Fruit fly (Drosophila melanogaster) whole organism, prepupa: ENCODE measurements around the gene Mst89B.
A peak's percentile ranks its signal among the peaks of the same experiment; 100 is the strongest.

Source experiments
- CG10631 ChIP-seq: fragments of 200-800 bp; sonication (Bioruptor generic); optimal IDR thresholded peaks from 2 replicates; lab custom pipeline; 2016; ENCODE audit warnings: missing biosample characterization, missing genetic modification characterization
- CG10669 ChIP-seq: fragments of 200-800 bp; sonication (Bioruptor generic); optimal IDR thresholded peaks from 3 replicates; lab custom pipeline; 2018; ENCODE audit warnings: missing biosample characterization, mild to moderate bottlenecking, missing genetic modification characterization, moderate library complexity
- CG11294 ChIP-seq: fragments of 200-800 bp; sonication (Bioruptor generic); IDR thresholded peaks from 2 replicates; pipeline ENCODE4 v1.3.6; 2022; ENCODE audit warnings: missing biosample characterization, missing genetic modification characterization
- CG11762 ChIP-seq: fragments of 200-800 bp; sonication (Bioruptor generic); optimal IDR thresholded peaks from 3 replicates; lab custom pipeline; 2016; ENCODE audit warnings: missing biosample characterization, missing genetic modification characterization; ENCODE audit not compliant: insufficient read depth
- CG11902 ChIP-seq: fragments of 200-800 bp; sonication (Bioruptor generic); optimal IDR thresholded peaks from 3 replicates; lab custom pipeline; 2016; ENCODE audit warnings: missing biosample characterization, missing genetic modification characterization
- CG15336 ChIP-seq: fragments of 200-800 bp; sonication (Bioruptor generic); IDR thresholded peaks from 2 replicates; pipeline ENCODE4 v1.3.6; 2022; ENCODE audit warnings: missing biosample characterization, missing genetic modification characterization
- CG16779 ChIP-seq: fragments of 200-800 bp; sonication (Bioruptor generic); optimal IDR thresholded peaks from 3 replicates; lab custom pipeline; 2017; ENCODE audit warnings: missing biosample characterization, mild to moderate bottlenecking, missing genetic modification characterization
- CG3032 ChIP-seq: fragments of 200-800 bp; optimal IDR thresholded peaks from 2 replicates; lab custom pipeline; 2019; ENCODE audit warnings: missing biosample characterization, mild to moderate bottlenecking, missing genetic modification characterization, moderate library complexity
- CG31627 ChIP-seq: fragments of 200-800 bp; sonication (Bioruptor generic); optimal IDR thresholded peaks from 3 replicates; lab custom pipeline; 2016; ENCODE audit warnings: missing biosample characterization, missing genetic modification characterization
- CG34406 ChIP-seq: fragments of 200-800 bp; sonication (Bioruptor generic); optimal IDR thresholded peaks from 3 replicates; lab custom pipeline; 2016; ENCODE audit warnings: missing biosample characterization, missing genetic modification characterization
- CG3919 ChIP-seq: fragments of 200-800 bp; sonication (Bioruptor generic); optimal IDR thresholded peaks from 3 replicates; lab custom pipeline; 2016; ENCODE audit warnings: missing biosample characterization, missing genetic modification characterization
- CG6163 ChIP-seq: fragments of 200-800 bp; sonication (Bioruptor generic); IDR thresholded peaks from 3 replicates; pipeline ENCODE4 v1.3.6; 2022; ENCODE audit warnings: missing biosample characterization, missing genetic modification characterization
- CG6276 ChIP-seq: fragments of 200-800 bp; sonication (Bioruptor generic); optimal IDR thresholded peaks from 2 replicates; lab custom pipeline; 2017; ENCODE audit warnings: missing biosample characterization, mild to moderate bottlenecking, missing genetic modification characterization
- CG6808 ChIP-seq: fragments of 200-800 bp; sonication (Bioruptor generic); optimal IDR thresholded peaks from 3 replicates; lab custom pipeline; 2017; ENCODE audit warnings: missing biosample characterization, missing genetic modification characterization, mild to moderate bottlenecking, moderate library complexity, missing genetic modification reagents
- CG6854 ChIP-seq: fragments of 200-800 bp; sonication (Bioruptor generic); optimal IDR thresholded peaks from 2 replicates; lab custom pipeline; 2017; ENCODE audit warnings: missing biosample characterization, mild to moderate bottlenecking, missing genetic modification characterization
- CG7368 ChIP-seq: fragments of 200-800 bp; sonication (Bioruptor generic); optimal IDR thresholded peaks from 3 replicates; lab custom pipeline; 2016; ENCODE audit warnings: missing biosample characterization, missing genetic modification characterization
- CG8119 ChIP-seq: fragments of 200-800 bp; sonication (Bioruptor generic); IDR thresholded peaks from 3 replicates; pipeline ENCODE4 v1.3.6; 2022; ENCODE audit warnings: missing biosample characterization, missing genetic modification characterization
- CG8319 ChIP-seq: fragments of 200-800 bp; sonication (Bioruptor generic); optimal IDR thresholded peaks from 3 replicates; lab custom pipeline; 2016; ENCODE audit warnings: missing biosample characterization, missing genetic modification characterization
- CG8632 ChIP-seq: fragments of 200-800 bp; sonication (Bioruptor generic); optimal IDR thresholded peaks from 3 replicates; lab custom pipeline; 2016; ENCODE audit warnings: missing biosample characterization, missing genetic modification characterization
- CG9139 ChIP-seq: fragments of 200-800 bp; sonication (Bioruptor generic); optimal IDR thresholded peaks from 3 replicates; lab custom pipeline; 2017; ENCODE audit warnings: missing biosample characterization, mild to moderate bottlenecking, missing genetic modification characterization
- Eip75B ChIP-seq: fragments of 200-800 bp; sonication (Bioruptor generic); optimal IDR thresholded peaks from 3 replicates; lab custom pipeline; 2016; ENCODE audit warnings: missing biosample characterization, missing genetic modification characterization
- Eip78C ChIP-seq: fragments of 200-800 bp; sonication (Bioruptor generic); peaks from one replicate; lab custom pipeline; 2016; ENCODE audit warnings: missing biosample characterization, missing genetic modification characterization
- Eip93F ChIP-seq: fragments of 200-800 bp; sonication (Bioruptor generic); optimal IDR thresholded peaks from 2 replicates; lab custom pipeline; 2016; ENCODE audit warnings: missing biosample characterization, mild to moderate bottlenecking, missing genetic modification characterization
- Ets21C ChIP-seq: fragments of 200-800 bp; sonication (Bioruptor generic); optimal IDR thresholded peaks from 3 replicates; lab custom pipeline; 2016; ENCODE audit warnings: missing biosample characterization, missing genetic modification characterization
- Ets96B ChIP-seq: fragments of 200-800 bp; optimal IDR thresholded peaks from 2 replicates; lab custom pipeline; 2019; ENCODE audit warnings: missing biosample characterization, mild to moderate bottlenecking, missing genetic modification characterization, moderate library complexity
- Hr38 ChIP-seq: sonication (Bioruptor generic); optimal IDR thresholded peaks from 2 replicates; lab custom pipeline; 2016; ENCODE audit warnings: missing biosample characterization, missing genetic modification characterization
- Hr39 ChIP-seq: fragments of 200-800 bp; sonication (Bioruptor generic); optimal IDR thresholded peaks from 2 replicates; lab custom pipeline; 2016; ENCODE audit warnings: missing biosample characterization, missing genetic modification characterization
- Hr4 ChIP-seq: fragments of 200-800 bp; sonication (Bioruptor generic); optimal IDR thresholded peaks from 3 replicates; lab custom pipeline; 2016; ENCODE audit warnings: missing biosample characterization, missing genetic modification characterization
- Lpt ChIP-seq: fragments of 200-800 bp; sonication (Bioruptor generic); optimal IDR thresholded peaks from 3 replicates; lab custom pipeline; 2016; ENCODE audit warnings: missing biosample characterization, missing genetic modification characterization
- Met ChIP-seq: fragments of 200-800 bp; sonication (Bioruptor generic); optimal IDR thresholded peaks from 3 replicates; lab custom pipeline; 2016; ENCODE audit warnings: missing biosample characterization, missing genetic modification characterization
- OdsH ChIP-seq: fragments of 200-800 bp; sonication (Bioruptor generic); optimal IDR thresholded peaks from 3 replicates; lab custom pipeline; 2016; ENCODE audit warnings: missing biosample characterization, missing genetic modification characterization
- Smox ChIP-seq: fragments of 200-800 bp; sonication (Bioruptor generic); optimal IDR thresholded peaks from 3 replicates; lab custom pipeline; 2016; ENCODE audit warnings: missing biosample characterization, missing genetic modification characterization
- Sox102F ChIP-seq: fragments of 200-800 bp; sonication (Bioruptor generic); optimal IDR thresholded peaks from 2 replicates; lab custom pipeline; 2016; ENCODE audit warnings: missing biosample characterization, mild to moderate bottlenecking, missing genetic modification characterization
- Sox14 ChIP-seq: fragments of 200-800 bp; sonication (Bioruptor generic); optimal IDR thresholded peaks from 3 replicates; lab custom pipeline; 2016; ENCODE audit warnings: missing biosample characterization, missing genetic modification characterization
- Sox15 ChIP-seq: fragments of 200-800 bp; sonication (Bioruptor generic); optimal IDR thresholded peaks from 3 replicates; lab custom pipeline; 2016; ENCODE audit warnings: missing biosample characterization, missing genetic modification characterization
- cyc ChIP-seq: fragments of 200-800 bp; sonication (Bioruptor generic); optimal IDR thresholded peaks from 3 replicates; lab custom pipeline; 2016; ENCODE audit warnings: missing biosample characterization, missing genetic modification characterization
- dac ChIP-seq: fragments of 200-800 bp; sonication (Bioruptor generic); optimal IDR thresholded peaks from 2 replicates; lab custom pipeline; 2017; ENCODE audit warnings: missing biosample characterization, mild to moderate bottlenecking, missing genetic modification characterization
- fd59A ChIP-seq: fragments of 200-800 bp; sonication (Bioruptor generic); optimal IDR thresholded peaks from 2 replicates; lab custom pipeline; 2017; ENCODE audit warnings: missing biosample characterization, mild to moderate bottlenecking, missing genetic modification characterization, missing genetic modification reagents
- fd85E ChIP-seq: fragments of 200-800 bp; sonication (Bioruptor generic); optimal IDR thresholded peaks from 3 replicates; lab custom pipeline; 2016; ENCODE audit warnings: missing biosample characterization, missing genetic modification characterization
- fkh ChIP-seq: fragments of 200-800 bp; sonication (Bioruptor generic); optimal IDR thresholded peaks from 3 replicates; lab custom pipeline; 2017; ENCODE audit warnings: missing biosample characterization, mild to moderate bottlenecking, missing genetic modification characterization, moderate library complexity
- lz ChIP-seq: fragments of 200-800 bp; sonication (Bioruptor generic); optimal IDR thresholded peaks from 3 replicates; lab custom pipeline; 2016; ENCODE audit warnings: missing biosample characterization, missing genetic modification characterization
- net ChIP-seq: fragments of 200-800 bp; sonication (Bioruptor generic); optimal IDR thresholded peaks from 3 replicates; lab custom pipeline; 2016; ENCODE audit warnings: missing biosample characterization, missing genetic modification characterization
- salr ChIP-seq, 2 experiments: fragments of 200-800 bp; sonication (Bioruptor generic); optimal IDR thresholded peaks; 3 replicates each; lab custom pipeline; 2016 to 2018; ENCODE audit warnings: missing biosample characterization in 2 of 2, missing genetic modification characterization in 2 of 2, mild to moderate bottlenecking in 1 of 2
- ss ChIP-seq, 2 experiments: fragments of 200-800 bp; sonication (Bioruptor generic); optimal IDR thresholded peaks; 2 replicates in 1 of 2; 3 replicates in 1 of 2; lab custom pipeline; 2017 to 2018; ENCODE audit warnings: mild to moderate bottlenecking in 2 of 2, missing biosample characterization in 2 of 2, missing genetic modification characterization in 2 of 2, moderate library complexity in 1 of 2
- topi ChIP-seq: fragments of 200-800 bp; sonication (Bioruptor generic); optimal IDR thresholded peaks from 3 replicates; lab custom pipeline; 2016; ENCODE audit warnings: missing biosample characterization, missing genetic modification characterization
- vri ChIP-seq: fragments of 200-800 bp; sonication (Bioruptor generic); optimal IDR thresholded peaks from 3 replicates; lab custom pipeline; 2016; ENCODE audit warnings: missing biosample characterization, mild to moderate bottlenecking, missing genetic modification characterization

Gene Mst89B

DNA sequence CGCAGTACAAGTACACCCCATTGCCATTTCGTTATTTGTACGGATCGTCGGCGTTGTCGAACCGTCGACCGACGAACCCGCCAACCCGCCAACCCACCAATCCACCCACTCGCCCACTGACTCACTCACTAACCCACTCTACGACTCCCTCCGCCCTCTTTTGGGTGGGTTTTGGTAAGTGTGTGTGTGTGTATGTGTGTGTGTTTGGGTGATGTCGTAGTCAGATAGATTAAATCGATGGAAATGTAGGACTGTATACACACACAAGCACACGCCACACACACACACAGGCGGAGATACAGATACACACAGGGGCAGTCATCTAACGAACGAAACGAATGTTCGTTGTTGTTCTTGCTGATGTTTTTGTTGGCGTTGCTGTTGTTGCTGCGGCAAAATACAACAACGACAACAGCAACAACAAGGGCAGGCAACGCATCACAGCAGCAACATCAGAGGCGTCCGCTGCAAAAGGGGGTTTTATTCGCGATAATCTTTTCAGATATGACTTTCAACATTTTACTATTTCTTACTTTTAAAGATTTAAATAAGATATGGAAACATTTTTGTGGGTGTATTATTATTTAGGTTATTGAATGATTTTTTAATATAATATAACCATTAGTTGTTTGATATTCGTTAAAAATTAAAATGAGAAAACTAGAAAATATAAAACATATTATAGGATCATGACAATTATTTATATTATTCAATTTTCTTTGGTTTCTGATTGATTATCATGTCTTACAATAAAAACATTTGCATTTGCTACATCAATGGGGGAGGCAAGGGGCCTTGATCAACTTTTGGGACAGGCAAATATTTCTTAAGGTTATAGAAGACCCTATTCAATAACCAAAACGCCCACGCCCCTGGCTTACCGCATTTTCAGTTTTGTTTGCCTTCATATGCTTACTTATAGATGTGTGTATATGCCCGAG is 45.2 kb upstream of the Mst89B start (continued):
- TF ChIP-seq Hr39 (GFP tag; lab: Kevin White, UChicago) (peak; percentile 37), CG6808 (GFP tag; lab: Kevin White, UChicago) (peak; percentile 91), topi (GFP tag; lab: Kevin White, UChicago) (peak; percentile 67), Eip78C (GFP tag; lab: Kevin White, UChicago) (peak; percentile 94), CG34406 (peak; percentile 88), OdsH (GFP tag; lab: Kevin White, UChicago) (peak; percentile 81), CG3032 (tag; lab: Kevin White, UChicago) (peak; percentile 89), CG8319 (GFP tag; lab: Kevin White, UChicago) (peak; percentile 58), fd85E (GFP tag; lab: Kevin White, UChicago) (no peak), vri (GFP tag; lab: Kevin White, UChicago) (no peak), CG6854 (peak; percentile 61), CG6276 (peak; percentile 97), Ets96B (tag; lab: Kevin White, UChicago) (peak; percentile 84), Lpt (GFP tag; lab: Kevin White, UChicago) (peak; percentile 80), CG16779 (peak; percentile 88), dac (peak; percentile 89), Met (GFP tag; lab: Kevin White, UChicago) (peak; percentile 70)

DNA sequence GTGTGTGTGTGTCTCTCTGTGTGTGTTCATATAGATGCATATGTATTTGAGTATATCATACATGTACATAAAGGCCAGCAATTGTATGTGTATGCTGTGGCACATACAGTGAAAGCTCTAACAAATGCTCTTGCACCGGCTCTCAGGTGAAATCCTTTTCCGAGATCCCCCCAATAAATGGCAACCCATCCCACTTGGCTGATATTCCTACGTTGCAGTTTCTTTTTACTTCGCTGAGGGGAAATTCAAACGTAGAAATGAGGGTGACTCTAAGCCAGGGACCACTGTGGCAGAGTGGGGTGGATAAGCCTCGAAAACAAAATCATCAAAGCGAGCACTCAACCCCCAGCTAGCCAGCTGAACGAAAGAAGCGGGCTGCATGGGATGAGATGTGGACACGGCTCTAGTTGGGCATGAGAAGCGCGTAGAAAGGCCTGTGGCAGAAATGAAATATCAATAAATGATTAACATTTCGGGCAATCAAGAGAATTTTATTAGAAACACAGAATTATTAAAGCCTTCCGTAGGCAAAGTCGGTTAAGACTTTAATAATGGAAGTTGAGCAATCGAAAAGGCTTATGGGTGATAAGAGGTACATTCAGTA is 44.4 kb upstream of the Mst89B start:
- TF ChIP-seq topi (GFP tag; lab: Kevin White, UChicago) (peak; percentile 96), CG34406 (peak; percentile 85), CG7368 (peak; percentile 99), Sox14 (GFP tag; lab: Kevin White, UChicago) (peak; percentile 99), CG11294 (GFP tag; lab: Robert Waterston, UW) (peak; percentile 99), Eip78C (GFP tag; lab: Kevin White, UChicago) (peak; percentile 99), OdsH (GFP tag; lab: Kevin White, UChicago) (peak; percentile 98), CG11902 (GFP tag; lab: Kevin White, UChicago) (peak; percentile 95), Lpt (GFP tag; lab: Kevin White, UChicago) (peak; percentile 99), CG11762 (GFP tag; lab: Kevin White, UChicago) (peak; percentile 94), Eip75B (GFP tag; lab: Kevin White, UChicago) (peak; percentile 98), CG8119 (peak; percentile 99), CG9139 (GFP tag; lab: Kevin White, UChicago) (peak; percentile 87), CG6854 (peak; percentile 89), CG6276 (peak; percentile 96), cyc (GFP tag; lab: Kevin White, UChicago) (peak; percentile 99), net (GFP tag; lab: Kevin White, UChicago) (peak; percentile 96), CG15336 (peak; percentile 99), Sox102F (GFP tag; lab: Kevin White, UChicago) (peak; percentile 96), Smox (GFP tag; lab: Kevin White, UChicago) (peak; percentile 94), CG10631 (GFP tag; lab: Kevin White, UChicago) (peak; percentile 94), Hr4 (GFP tag; lab: Kevin White, UChicago) (peak; percentile 99), Eip93F (GFP tag; lab: Kevin White, UChicago) (peak; percentile 98), Sox15 (GFP tag; lab: Kevin White, UChicago) (peak; percentile 89), ss (GFP tag; optimal IDR thresholded peaks at IDR 0.05; lab: Kevin White, UChicago) (peak; percentile 86 to 93), CG6163 (GFP tag; lab: Robert Waterston, UW) (peak; percentile 99), Ets96B (tag; lab: Kevin White, UChicago) (peak; percentile 97), CG3919 (GFP tag; lab: Kevin White, UChicago) (peak; percentile 98), Ets21C (GFP tag; lab: Kevin White, UChicago) (peak; percentile 96), fkh (GFP tag; lab: Kevin White, UChicago) (peak; percentile 93), Hr38 (GFP tag; lab: Kevin White, UChicago) (peak; percentile 98), fd59A (peak; percentile 92), CG8632 (peak; percentile 85), CG10669 (peak; percentile 97), salr (GFP tag; optimal IDR thresholded peaks at IDR 0.05; lab: Kevin White, UChicago) (peak; percentile 60 to 93), CG8319 (GFP tag; lab: Kevin White, UChicago) (peak; percentile 87), lz (GFP tag; lab: Kevin White, UChicago) (peak; percentile 97), CG31627 (GFP tag; lab: Kevin White, UChicago) (peak; percentile 98)
